Worm (Caenorhabditis elegans) whole organism, early embryonic: ENCODE data around the gene srd-58.

Experiments used
- B0310.2 ChIP-seq: sonication (generic microtip); optimal IDR thresholded peaks from 2 replicates; lab custom pipeline; 2016; ENCODE audit warnings: mild to moderate bottlenecking, missing genetic modification characterization, missing compliant biosample characterization
- F13C5.2 ChIP-seq: sonication (generic microtip); optimal IDR thresholded peaks from 2 replicates; lab custom pipeline; 2017; ENCODE audit warnings: mild to moderate bottlenecking, missing genetic modification characterization, inconsistent platforms, missing compliant biosample characterization
- aly-1 ChIP-seq: sonication (generic microtip); optimal IDR thresholded peaks from 2 replicates; lab custom pipeline; 2016; ENCODE audit warnings: missing genetic modification characterization, missing compliant biosample characterization
- ama-1 ChIP-seq: fragments of 150-350 bp; optimal IDR thresholded peaks from 2 replicates; lab custom pipeline; 2014
- ceh-13 ChIP-seq: fragments of 200-800 bp; sonication (Bioruptor generic); optimal IDR thresholded peaks from 2 replicates; lab custom pipeline; 2018; ENCODE audit warnings: mild to moderate bottlenecking, missing genetic modification characterization, missing compliant biosample characterization
- ceh-36 ChIP-seq: sonication (generic microtip); optimal IDR thresholded peaks from 2 replicates; lab custom pipeline; 2016; ENCODE audit warnings: missing genetic modification characterization, inconsistent platforms, missing compliant biosample characterization
- ets-7 ChIP-seq: sonication (generic microtip); optimal IDR thresholded peaks from 2 replicates; lab custom pipeline; 2016; ENCODE audit warnings: missing genotype, missing genetic modification characterization, missing compliant biosample characterization
- flt-1 ChIP-seq: fragments of 200-800 bp; sonication (Bioruptor generic); IDR thresholded peaks from 2 replicates; pipeline ENCODE4 v1.3.6; 2022; ENCODE audit warnings: missing genetic modification characterization, missing compliant biosample characterization
- hmbx-1 ChIP-seq: sonication (generic microtip); optimal IDR thresholded peaks from 2 replicates; lab custom pipeline; 2016; ENCODE audit warnings: mild to moderate bottlenecking, missing genetic modification characterization, missing compliant biosample characterization
- hmg-4 ChIP-seq: fragments of 200-800 bp; sonication (Bioruptor generic); optimal IDR thresholded peaks from 2 replicates; lab custom pipeline; 2018; ENCODE audit warnings: mild to moderate bottlenecking, missing genetic modification characterization, missing compliant biosample characterization
- hnd-1 ChIP-seq: sonication (generic microtip); optimal IDR thresholded peaks from 2 replicates; lab custom pipeline; 2016; ENCODE audit warnings: missing genetic modification characterization, missing compliant biosample characterization
- pes-1 ChIP-seq: fragments of 200-800 bp; sonication (Bioruptor generic); IDR thresholded peaks from 2 replicates; pipeline ENCODE4 v1.3.6; 2022; ENCODE audit warnings: missing genetic modification reagents, missing genetic modification characterization, missing compliant biosample characterization
- scrt-1 ChIP-seq: fragments of 200-800 bp; sonication (Bioruptor generic); IDR thresholded peaks from 2 replicates; pipeline ENCODE4 v1.3.6; 2022; ENCODE audit warnings: missing genetic modification characterization, missing compliant biosample characterization
- sea-1 ChIP-seq: fragments of 200-800 bp; sonication (Bioruptor generic); conservative IDR thresholded peaks from 2 replicates; pipeline ENCODE4 v1.3.6; 2022; ENCODE audit warnings: missing genetic modification characterization, missing compliant biosample characterization
- tbx-11 ChIP-seq: fragments of 200-800 bp; sonication (Bioruptor generic); IDR thresholded peaks from 2 replicates; pipeline ENCODE4 v1.3.6; 2022; ENCODE audit warnings: missing genetic modification characterization, missing compliant biosample characterization
- tbx-37 ChIP-seq: fragments of 200-800 bp; sonication (Bioruptor generic); conservative IDR thresholded peaks from 2 replicates; pipeline ENCODE4 v1.3.6; 2022; ENCODE audit warnings: missing genetic modification reagents, missing genetic modification characterization, missing compliant biosample characterization
- tra-4 ChIP-seq: sonication (generic microtip); optimal IDR thresholded peaks from 2 replicates; lab custom pipeline; 2017; ENCODE audit warnings: missing genetic modification characterization, missing compliant biosample characterization

srd-58 gene

DNA sequence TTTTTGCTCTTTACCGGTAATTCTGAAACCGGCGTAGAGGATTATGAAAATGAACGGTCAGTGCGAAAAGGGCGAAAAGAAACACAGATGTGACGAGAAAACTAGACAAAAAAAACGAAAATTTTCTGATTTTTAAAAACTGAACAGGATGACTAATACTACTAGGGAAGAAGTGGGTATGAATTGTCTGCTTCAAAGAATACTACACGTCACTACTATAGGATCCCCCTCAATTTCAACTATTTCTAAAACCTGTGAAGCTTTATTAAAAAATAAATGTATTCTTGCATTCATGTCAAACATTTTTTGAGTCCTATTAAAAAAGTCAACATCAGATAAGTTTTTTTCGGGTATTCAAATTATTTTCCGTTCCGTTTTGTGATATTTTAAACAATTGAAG, 19.2 kb upstream of the srd-58 start:
- no peak for TF ChIP-seq hmbx-1 (tag; lab: Kevin White, UChicago)
- no peak for TF ChIP-seq ets-7 (tag; lab: Kevin White, UChicago)
- no peak for TF ChIP-seq ama-1 (lab: Kevin White, UChicago)
- TF ChIP-seq flt-1: no peak
- TF ChIP-seq hmg-4 (GFP tag; lab: Kevin White, UChicago): no peak
- no peak for TF ChIP-seq hnd-1 (tag; lab: Kevin White, UChicago)
- TF ChIP-seq F13C5.2: no peak
- TF ChIP-seq sea-1 (GFP tag; lab: Robert Waterston, UW): no peak
- no peak for TF ChIP-seq tra-4
- no peak for TF ChIP-seq ceh-13 (GFP tag; lab: Kevin White, UChicago)
- TF ChIP-seq pes-1 (GFP tag; lab: Robert Waterston, UW): no peak
- TF ChIP-seq B0310.2: no peak
- no peak for TF ChIP-seq scrt-1 (GFP tag; lab: Robert Waterston, UW)
- no peak for TF ChIP-seq tbx-37 (GFP tag; lab: Robert Waterston, UW)
- no peak for TF ChIP-seq aly-1
- no peak for TF ChIP-seq ceh-36 (tag; lab: Kevin White, UChicago)

- TF ChIP-seq ets-7 (tag; lab: Kevin White, UChicago) (no peak), flt-1 (no peak), ceh-36 (tag; lab: Kevin White, UChicago) (no peak), ceh-13 (GFP tag; lab: Kevin White, UChicago) (no peak), ama-1 (lab: Kevin White, UChicago) (no peak), sea-1 (GFP tag; lab: Robert Waterston, UW) (no peak), tra-4 (no peak), aly-1 (no peak), hmbx-1 (tag; lab: Kevin White, UChicago) (no peak), tbx-37 (GFP tag; lab: Robert Waterston, UW) (no peak), F13C5.2 (no peak), hnd-1 (tag; lab: Kevin White, UChicago) (no peak), pes-1 (GFP tag; lab: Robert Waterston, UW) (no peak), tbx-11 (GFP tag; lab: Robert Waterston, UW) (no peak), hmg-4 (GFP tag; lab: Kevin White, UChicago) (no peak), B0310.2 (no peak), scrt-1 (GFP tag; lab: Robert Waterston, UW) (no peak)
These were observed 12.2 kb upstream of the srd-58 start, which contains the start of gene E04F6.10 for ce11 chrII:7217047-7217446. Gene E04F6.10 (minus strand): TSS chrII:7217147.

DNA sequence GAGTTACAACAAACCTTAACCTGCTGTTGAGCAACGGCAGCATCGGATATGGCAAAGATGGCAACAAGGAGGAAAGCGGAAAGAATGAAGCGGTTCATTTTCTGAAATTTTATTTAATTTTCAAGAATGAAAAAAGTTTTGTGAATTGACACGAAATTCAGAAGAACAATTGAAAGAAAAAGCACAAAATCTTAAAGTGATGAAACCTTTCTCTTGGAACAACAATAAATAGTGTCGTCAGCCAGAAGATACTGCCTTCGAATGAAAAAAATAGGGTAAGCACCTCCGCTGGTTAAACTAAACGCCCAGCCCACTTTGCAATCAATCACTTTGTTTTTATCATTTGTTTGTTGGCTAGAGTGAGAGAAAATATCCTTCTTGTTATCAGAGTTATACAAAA, 7.2 kb upstream of the srd-58 start, which contains the start of gene E04F6.9:
E04F6.9 (minus strand) TSS at position 101 of the 400 bp plus-strand sequence.
- TF ChIP-seq tbx-37 (GFP tag; lab: Robert Waterston, UW) (no peak), hnd-1 (tag; lab: Kevin White, UChicago) (no peak), hmbx-1 (tag; lab: Kevin White, UChicago) (no peak)

DNA sequence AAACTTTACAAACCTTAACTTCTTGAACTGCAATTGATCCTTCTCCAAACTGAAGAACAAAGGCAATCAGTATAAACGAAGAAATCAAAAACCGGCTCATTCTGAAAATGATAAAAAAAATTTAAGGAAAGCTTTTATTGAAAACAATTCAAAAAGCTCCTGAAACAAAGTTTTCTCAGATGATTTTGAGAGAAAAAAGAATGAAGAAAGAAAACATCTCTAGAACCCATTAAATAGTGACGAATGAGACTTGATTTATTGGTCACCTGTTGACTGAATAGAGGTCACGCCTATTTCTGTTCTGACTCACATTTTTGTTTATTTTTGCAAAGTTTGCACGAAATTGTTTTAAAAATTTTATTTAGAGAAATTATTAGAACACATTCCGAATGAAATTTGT, 6.4 kb upstream of the srd-58 start, which contains the start of gene E04F6.8:
E04F6.8 (minus strand) TSS at position 101 of the 400 bp plus-strand sequence.
- TF ChIP-seq ceh-13 (GFP tag; lab: Kevin White, UChicago) (no peak), hmbx-1 (tag; lab: Kevin White, UChicago) (no peak), ets-7 (tag; lab: Kevin White, UChicago) (no peak), sea-1 (GFP tag; lab: Robert Waterston, UW) (no peak), F13C5.2 (no peak), ama-1 (lab: Kevin White, UChicago) (no peak), aly-1 (no peak), tbx-11 (GFP tag; lab: Robert Waterston, UW) (no peak), hnd-1 (tag; lab: Kevin White, UChicago) (no peak), B0310.2 (no peak), flt-1 (no peak), scrt-1 (GFP tag; lab: Robert Waterston, UW) (no peak), tra-4 (no peak), ceh-36 (tag; lab: Kevin White, UChicago) (no peak), pes-1 (GFP tag; lab: Robert Waterston, UW) (no peak), hmg-4 (GFP tag; lab: Kevin White, UChicago) (no peak), tbx-37 (GFP tag; lab: Robert Waterston, UW) (no peak)

DNA sequence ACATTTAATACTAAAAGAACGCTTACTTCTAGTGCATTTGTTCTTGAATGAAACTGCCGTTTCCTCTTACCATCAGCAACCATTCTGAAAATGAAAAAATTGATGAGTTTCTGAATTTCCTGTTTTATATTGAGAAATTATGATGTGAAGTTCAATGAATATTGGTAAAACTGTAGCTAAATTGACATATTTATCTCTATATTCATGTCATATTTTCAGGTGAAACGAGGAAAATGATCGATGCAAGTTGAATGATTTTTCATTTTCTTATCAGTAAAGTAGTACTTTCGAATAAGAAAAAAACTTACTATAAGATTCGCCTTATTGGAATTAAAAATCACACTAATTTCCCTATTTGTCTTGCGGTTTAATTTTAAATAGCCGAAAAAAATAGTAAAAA, 5.3 kb upstream of the srd-58 start, which contains the start of gene E04F6.15:
E04F6.15 (minus strand) TSS at position 101 of the 400 bp plus-strand sequence.
- TF ChIP-seq tbx-11 (GFP tag; lab: Robert Waterston, UW) (no peak), flt-1 (no peak), hmbx-1 (tag; lab: Kevin White, UChicago) (no peak), pes-1 (GFP tag; lab: Robert Waterston, UW) (no peak), tra-4 (no peak), sea-1 (GFP tag; lab: Robert Waterston, UW) (no peak), hnd-1 (tag; lab: Kevin White, UChicago) (no peak), F13C5.2 (no peak), tbx-37 (GFP tag; lab: Robert Waterston, UW) (no peak), ceh-36 (tag; lab: Kevin White, UChicago) (no peak)

ce11 chrII:7208184-7208583, 3.3 kb upstream of the srd-58 start, which contains the start of gene dhs-7:
Gene dhs-7 (minus strand): TSS chrII:7208460.
- no peak for TF ChIP-seq hmg-4 (GFP tag; lab: Kevin White, UChicago)
- TF ChIP-seq ceh-13 (GFP tag; lab: Kevin White, UChicago): no peak
- no peak for TF ChIP-seq sea-1 (GFP tag; lab: Robert Waterston, UW)
- no peak for TF ChIP-seq tbx-37 (GFP tag; lab: Robert Waterston, UW)
- no peak for TF ChIP-seq scrt-1 (GFP tag; lab: Robert Waterston, UW)
- TF ChIP-seq ceh-36 (tag; lab: Kevin White, UChicago): no peak
- TF ChIP-seq tbx-11 (GFP tag; lab: Robert Waterston, UW): no peak
- TF ChIP-seq B0310.2: no peak
- no peak for TF ChIP-seq tra-4
- TF ChIP-seq F13C5.2: no peak
- no peak for TF ChIP-seq hmbx-1 (tag; lab: Kevin White, UChicago)
- TF ChIP-seq flt-1: no peak

ce11 chrII:7207649-7208048, 2.8 kb upstream of the srd-58 start:
- no peak for TF ChIP-seq tbx-37 (GFP tag; lab: Robert Waterston, UW)
- TF ChIP-seq tbx-11 (GFP tag; lab: Robert Waterston, UW): no peak
- TF ChIP-seq B0310.2: no peak
- no peak for TF ChIP-seq ama-1 (lab: Kevin White, UChicago)
- no peak for TF ChIP-seq hmbx-1 (tag; lab: Kevin White, UChicago)
- no peak for TF ChIP-seq ceh-13 (GFP tag; lab: Kevin White, UChicago)
- no peak for TF ChIP-seq ceh-36 (tag; lab: Kevin White, UChicago)
- no peak for TF ChIP-seq flt-1
- no peak for TF ChIP-seq sea-1 (GFP tag; lab: Robert Waterston, UW)
- no peak for TF ChIP-seq hmg-4 (GFP tag; lab: Kevin White, UChicago)
- no peak for TF ChIP-seq hnd-1 (tag; lab: Kevin White, UChicago)
- TF ChIP-seq scrt-1 (GFP tag; lab: Robert Waterston, UW): no peak
- TF ChIP-seq tra-4: no peak
